Worm (Caenorhabditis elegans): ENCODE data around the gene C02B4.3.

DNA sequence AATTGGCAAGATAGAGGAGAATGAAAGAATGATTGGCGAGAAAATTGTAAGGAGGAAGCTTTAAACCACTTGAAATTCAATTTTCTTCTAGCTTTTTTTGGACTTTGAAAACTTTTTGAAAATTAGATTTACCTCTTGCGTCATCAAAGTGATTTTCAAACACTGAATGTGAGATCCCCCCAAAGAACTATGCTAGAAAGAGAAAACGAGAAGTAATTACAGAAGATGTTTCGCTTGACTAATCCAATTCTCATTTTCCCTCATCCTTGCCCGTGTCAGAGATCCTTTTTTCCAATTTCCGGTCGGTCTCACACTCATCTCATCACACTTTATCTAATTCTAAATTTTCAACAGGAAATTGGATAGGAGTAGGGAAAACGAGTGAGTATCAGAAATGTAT lies 30.2 kb upstream of the C02B4.3 start:
- TF ChIP-seq nfya-1 (tag; optimal IDR thresholded peaks at IDR 0.05) (no peak), sox-4 (tag; optimal IDR thresholded peaks at IDR 0.05) (no peak), pax-1 (tag; optimal IDR thresholded peaks at IDR 0.05) (no peak), hlh-8 (tag; optimal IDR thresholded peaks at IDR 0.05) (no peak), ceh-24 (tag; optimal IDR thresholded peaks at IDR 0.05) (no peak), pqm-1 (tag; optimal IDR thresholded peaks at IDR 0.05) (no peak), ttx-3 (tag; optimal IDR thresholded peaks at IDR 0.05) (no peak), ceh-48 (tag; optimal IDR thresholded peaks at IDR 0.05) (no peak), unc-3 (GFP tag; conservative IDR thresholded peaks at IDR 0.05) (no peak), unc-3 (tag; optimal IDR thresholded peaks at IDR 0.05) (no peak)

Data from whole organism, late embryonic.